Worm (Caenorhabditis elegans): ENCODE measurements around the gene dpy-8.

DNA sequence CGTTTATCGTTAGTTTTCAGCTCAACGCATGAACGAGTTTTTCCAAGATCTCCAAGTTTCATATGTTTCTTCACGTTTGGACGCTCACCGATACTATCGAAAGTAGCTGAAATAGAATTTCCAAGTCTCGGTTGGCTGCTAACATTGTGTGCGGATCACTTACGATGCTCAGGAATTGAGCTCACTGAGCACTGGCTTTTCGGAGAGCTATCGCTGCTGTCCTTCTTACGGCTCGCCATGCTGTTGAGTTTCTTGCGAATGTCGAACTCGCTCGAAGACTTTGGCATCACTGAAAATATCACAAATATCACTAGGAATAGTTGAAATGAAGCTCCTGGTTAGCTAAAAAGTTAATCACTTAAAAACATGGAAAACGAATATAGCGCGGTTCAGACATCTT is 1.6 kb upstream of the dpy-8 start:
- TF ChIP-seq ets-5 (GFP tag; IDR thresholded peaks at IDR 0.05), result no peak
- no peak for TF ChIP-seq lin-15B (tag; optimal IDR thresholded peaks at IDR 0.05)

All from whole organism, L1 larva.